Worm (Caenorhabditis elegans) whole organism, L4 larva: ENCODE measurements around the gene T05G5.1.

Source experiments
- F10B5.3 ChIP-seq: sonication (generic microtip); optimal IDR thresholded peaks from 2 replicates; lab custom pipeline; 2016; ENCODE audit warnings: mild to moderate bottlenecking, missing genetic modification characterization, missing compliant biosample characterization
- F26F4.8 ChIP-seq: fragments of 200-800 bp; sonication (Bioruptor generic); conservative IDR thresholded peaks from 2 replicates; pipeline ENCODE4 v1.3.6; 2022; ENCODE audit warnings: missing genetic modification characterization, missing compliant biosample characterization
- F37D6.2 ChIP-seq: sonication (generic microtip); optimal IDR thresholded peaks from 2 replicates; lab custom pipeline; 2016; ENCODE audit warnings: mild to moderate bottlenecking, missing genetic modification characterization, missing compliant biosample characterization
- F44E2.7 ChIP-seq: fragments of 200-800 bp; sonication (Bioruptor generic); IDR thresholded peaks from 2 replicates; pipeline ENCODE4 v2.1.2; 2022; ENCODE audit warnings: missing genetic modification characterization, missing compliant biosample characterization
- F49E8.2 ChIP-seq: sonication (generic microtip); optimal IDR thresholded peaks from 2 replicates; lab custom pipeline; 2016; ENCODE audit warnings: missing compliant biosample characterization, mild to moderate bottlenecking, missing genetic modification characterization, borderline replicate concordance
- T20F7.1 ChIP-seq: fragments of 200-800 bp; sonication (Bioruptor generic); optimal IDR thresholded peaks from 2 replicates; lab custom pipeline; 2018; ENCODE audit warnings: mild to moderate bottlenecking, missing genetic modification characterization, missing compliant biosample characterization
- T26A8.4 ChIP-seq: fragments of 200-800 bp; sonication (Bioruptor generic); IDR thresholded peaks from 2 replicates; pipeline ENCODE4 v1.3.6; 2022; ENCODE audit warnings: missing genetic modification characterization, missing compliant biosample characterization
- aha-1 ChIP-seq: fragments of 150-350 bp; peaks from one replicate; lab custom pipeline; 2014; ENCODE audit warnings: missing biosample characterization, missing genetic modification characterization
- ceh-28 ChIP-seq: fragments of 150-350 bp; optimal IDR thresholded peaks from 2 replicates; lab custom pipeline; 2014; ENCODE audit warnings: missing biosample characterization, missing genetic modification reagents, missing genetic modification characterization
- ceh-62 ChIP-seq: sonication (generic microtip); optimal IDR thresholded peaks from 2 replicates; lab custom pipeline; 2017; ENCODE audit warnings: missing biosample characterization, missing genetic modification characterization
- ceh-82 ChIP-seq: sonication (generic microtip); optimal IDR thresholded peaks from 2 replicates; lab custom pipeline; 2017; ENCODE audit warnings: missing biosample characterization, missing genetic modification characterization
- ctbp-1 ChIP-seq: fragments of 200-800 bp; sonication (Bioruptor generic); IDR thresholded peaks from 2 replicates; pipeline ENCODE4 v1.3.6; 2022; ENCODE audit warnings: missing genetic modification reagents, missing genetic modification characterization, missing compliant biosample characterization
- daf-19 ChIP-seq: fragments of 200-800 bp; sonication (Bioruptor generic); conservative IDR thresholded peaks from 2 replicates; pipeline ENCODE4 v1.3.6; 2022; ENCODE audit warnings: missing genetic modification characterization, missing compliant biosample characterization
- duxl-1 ChIP-seq: sonication (generic microtip); optimal IDR thresholded peaks from 2 replicates; lab custom pipeline; 2016; ENCODE audit warnings: mild to moderate bottlenecking, missing genetic modification characterization, moderate library complexity, missing compliant biosample characterization; ENCODE audit not compliant: poor library complexity
- egl-43 ChIP-seq: fragments of 200-800 bp; sonication (Bioruptor generic); IDR thresholded peaks from 2 replicates; pipeline ENCODE4 v1.3.6; 2022; ENCODE audit warnings: missing genetic modification reagents, missing genetic modification characterization, missing compliant biosample characterization
- fos-1 ChIP-seq: fragments of 150-350 bp; optimal IDR thresholded peaks from 2 replicates; lab custom pipeline; 2014; ENCODE audit warnings: missing biosample characterization, missing genetic modification characterization
- hif-1 ChIP-seq, 2 experiments: sonication (generic microtip); optimal IDR thresholded peaks; 2 replicates each; lab custom pipeline; 2016 to 2017; ENCODE audit warnings: missing compliant biosample characterization in 2 of 2, missing genetic modification characterization in 2 of 2, missing genetic modification reagents in 2 of 2, missing genotype in 2 of 2, mild to moderate bottlenecking in 1 of 2
- hlh-30 ChIP-seq: sonication (generic microtip); optimal IDR thresholded peaks from 2 replicates; lab custom pipeline; 2017; ENCODE audit warnings: antibody characterized with exemption, mild to moderate bottlenecking, missing genetic modification characterization, missing compliant biosample characterization; ENCODE audit not compliant: insufficient read depth
- lin-13 ChIP-seq: fragments of 150-350 bp; optimal IDR thresholded peaks from 2 replicates; lab custom pipeline; 2014; ENCODE audit warnings: missing biosample characterization, missing genetic modification reagents, missing genetic modification characterization
- lin-29 ChIP-seq: fragments of 200-800 bp; sonication (Bioruptor generic); IDR thresholded peaks from 2 replicates; pipeline ENCODE4 v1.3.6; 2022; ENCODE audit warnings: missing genetic modification reagents, missing genetic modification characterization, missing compliant biosample characterization
- lsy-2 ChIP-seq, 2 experiments: fragments of 150-350 bp in 1 of 2; sonication (generic microtip) in 1 of 2; optimal IDR thresholded peaks; 2 replicates each; lab custom pipeline; 2014 to 2017; ENCODE audit warnings: missing biosample characterization in 2 of 2, missing genetic modification characterization in 2 of 2
- madf-9 ChIP-seq: fragments of 200-800 bp; sonication (Bioruptor generic); conservative IDR thresholded peaks from 2 replicates; pipeline ENCODE4 v1.3.6; 2022; ENCODE audit warnings: missing genetic modification reagents, missing genetic modification characterization, missing compliant biosample characterization
- mdt-29 ChIP-seq: fragments of 200-800 bp; sonication (Bioruptor generic); IDR thresholded peaks from 2 replicates; pipeline ENCODE4 v1.3.6; 2022; ENCODE audit warnings: missing genetic modification reagents, missing genetic modification characterization, missing compliant biosample characterization
- mep-1 ChIP-seq: fragments of 150-350 bp; sonication (generic microtip); optimal IDR thresholded peaks from 3 replicates; lab custom pipeline; 2014; ENCODE audit warnings: missing biosample characterization, missing genetic modification characterization
- mes-2 ChIP-seq: sonication (generic microtip); optimal IDR thresholded peaks from 2 replicates; lab custom pipeline; 2016; ENCODE audit warnings: missing genotype, mild to moderate bottlenecking, missing genetic modification characterization, missing compliant biosample characterization; ENCODE audit not compliant: poor library complexity, severe bottlenecking
- nhr-102 ChIP-seq: sonication (generic microtip); optimal IDR thresholded peaks from 2 replicates; lab custom pipeline; 2016; ENCODE audit warnings: mild to moderate bottlenecking, missing genetic modification characterization, moderate library complexity, missing compliant biosample characterization
- nhr-25 ChIP-seq: sonication (generic microtip); optimal IDR thresholded peaks from 2 replicates; lab custom pipeline; 2017; ENCODE audit warnings: missing genetic modification characterization, mild to moderate bottlenecking, missing compliant biosample characterization, antibody characterized with exemption, moderate library complexity, borderline replicate concordance; ENCODE audit not compliant: insufficient read depth
- nhr-28 ChIP-seq: fragments of 150-350 bp; optimal IDR thresholded peaks from 2 replicates; lab custom pipeline; 2014; ENCODE audit warnings: missing biosample characterization, missing genetic modification characterization
- nhr-76 ChIP-seq: fragments of 150-350 bp; optimal IDR thresholded peaks from 2 replicates; lab custom pipeline; 2014; ENCODE audit warnings: missing biosample characterization, missing genetic modification characterization
- nhr-77 ChIP-seq: fragments of 150-350 bp; optimal IDR thresholded peaks from 2 replicates; lab custom pipeline; 2014; ENCODE audit warnings: missing biosample characterization, missing genetic modification characterization
- pha-4 ChIP-seq, 2 experiments: fragments of 150-350 bp in 1 of 2; fragments of 200-800 bp in 1 of 2; sonication (Bioruptor generic) in 1 of 2; IDR thresholded peaks in 1 of 2; optimal IDR thresholded peaks in 1 of 2; 2 replicates each; pipeline versions ENCODE4 v1.3.6 to Lab custom; 2014 to 2022; ENCODE audit warnings: missing genetic modification characterization in 2 of 2, missing genetic modification reagents in 2 of 2, missing biosample characterization in 1 of 2, missing compliant biosample characterization in 1 of 2
- php-3 ChIP-seq: fragments of 200-800 bp; sonication (Bioruptor generic); IDR thresholded peaks from 2 replicates; pipeline ENCODE4 v1.3.6; 2022; ENCODE audit warnings: missing genetic modification reagents, missing genetic modification characterization, missing compliant biosample characterization
- set-16 ChIP-seq: fragments of 200-800 bp; sonication (Bioruptor generic); IDR thresholded peaks from 2 replicates; pipeline ENCODE4 v1.3.6; 2022; ENCODE audit warnings: missing genetic modification reagents, missing genetic modification characterization, missing compliant biosample characterization
- spr-3 ChIP-seq: fragments of 200-800 bp; sonication (Bioruptor generic); optimal IDR thresholded peaks from 2 replicates; lab custom pipeline; 2018; ENCODE audit warnings: mild to moderate bottlenecking, missing genetic modification characterization, missing compliant biosample characterization
- tag-97 ChIP-seq: fragments of 200-800 bp; sonication (Bioruptor generic); IDR thresholded peaks from 2 replicates; pipeline ENCODE4 v1.3.6; 2022; ENCODE audit warnings: missing genetic modification characterization, missing compliant biosample characterization
- unc-62 ChIP-seq, 3 experiments: fragments of 150-350 bp in 1 of 3; sonication (generic microtip); optimal IDR thresholded peaks in 2 of 3; peaks in 1 of 3; 1 replicate in 1 of 3; 2 replicates in 2 of 3; lab custom pipeline; 2014 to 2017; ENCODE audit warnings: missing biosample characterization in 3 of 3, missing genetic modification characterization in 3 of 3, missing genetic modification reagents in 3 of 3, missing genotype in 1 of 3
- vab-7 ChIP-seq: fragments of 200-800 bp; sonication (Bioruptor generic); IDR thresholded peaks from 2 replicates; pipeline ENCODE4 v1.3.6; 2022; ENCODE audit warnings: missing genetic modification reagents, missing genetic modification characterization, missing compliant biosample characterization
- zip-2 ChIP-seq: fragments of 150-350 bp; optimal IDR thresholded peaks from 2 replicates; lab custom pipeline; 2014; ENCODE audit warnings: missing biosample characterization, missing genetic modification characterization
- ztf-11 ChIP-seq: fragments of 150-350 bp; optimal IDR thresholded peaks from 2 replicates; lab custom pipeline; 2014; ENCODE audit warnings: missing biosample characterization, missing genetic modification characterization

The T05G5.1 gene

DNA sequence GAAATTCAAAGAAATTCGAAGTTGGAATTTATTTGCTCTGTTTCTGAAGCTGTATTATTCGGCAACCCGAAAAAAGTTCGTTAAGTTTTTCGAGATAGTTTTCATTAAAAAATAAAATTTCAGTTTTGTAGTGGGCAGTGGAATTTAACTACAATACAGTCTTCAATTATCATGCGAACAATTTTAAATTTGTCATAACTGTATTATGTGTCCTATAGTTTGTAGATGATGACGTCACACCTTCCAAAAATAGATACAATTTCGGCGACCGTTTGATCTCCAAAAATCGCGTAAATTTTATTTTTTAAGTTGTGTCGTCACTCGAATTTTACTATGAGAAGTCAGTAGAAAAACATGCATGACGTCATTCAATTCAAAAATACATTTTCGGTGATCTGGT is 30.0 kb downstream of the T05G5.1 start:
- TF ChIP-seq php-3 (no peak), aha-1 (tag; lab: Kevin White, UChicago) (peak; percentile 84), nhr-28 (peak; percentile 51)

ce11 chrIII:9711163-9711562 is 32.0 kb downstream of the T05G5.1 start:
- TF ChIP-seq spr-3 (GFP tag; lab: Kevin White, UChicago): no peak
- no peak for TF ChIP-seq zip-2 (tag; lab: Kevin White, UChicago)
- TF ChIP-seq vab-7: no peak
- no peak for TF ChIP-seq F37D6.2
- TF ChIP-seq aha-1 (tag; lab: Kevin White, UChicago): peak; percentile 93

- TF ChIP-seq aha-1 (tag; lab: Kevin White, UChicago) (peak; percentile 75), unc-62 (GFP tag; optimal IDR thresholded peaks at IDR 0.05 in 1 of 2; lab: Kevin White, UChicago) (peak in 1 of 2 experiments; percentile 75), unc-62 (tag; optimal IDR thresholded peaks at IDR 0.05; lab: Kevin White, UChicago) (no peak), egl-43 (GFP tag; lab: Robert Waterston, UW) (no peak), lin-13 (GFP tag; lab: Kevin White, UChicago) (no peak)
Measured at ce11 chrIII:9705157-9705905, 37.8 kb downstream of the T05G5.1 start.

DNA sequence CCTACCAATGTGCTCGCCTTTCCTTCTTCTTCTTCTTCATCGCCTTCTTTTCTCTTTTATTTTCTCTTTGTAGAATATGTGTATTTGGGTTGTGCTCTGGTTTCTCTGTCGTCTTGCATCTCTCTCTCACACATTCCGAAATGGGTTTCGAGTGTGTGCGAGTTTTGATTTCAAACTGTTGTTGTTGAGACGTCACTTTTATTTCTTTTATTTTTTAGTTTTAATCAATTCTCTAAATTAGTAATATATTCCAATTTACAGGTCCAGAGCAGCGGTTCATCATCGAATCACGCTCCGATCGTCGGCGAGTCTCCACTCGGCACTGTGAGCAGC is 38.6 kb downstream of the T05G5.1 start:
- TF ChIP-seq ztf-11 (no peak), hlh-30 (tag; lab: Kevin White, UChicago) (peak; percentile 14), F44E2.7 (no peak), nhr-76 (tag; lab: Kevin White, UChicago) (no peak), mes-2 (tag; lab: Kevin White, UChicago) (peak; percentile 34), unc-62 (GFP tag; optimal IDR thresholded peaks at IDR 0.05 in 1 of 2; lab: Kevin White, UChicago) (peak in 1 of 2 experiments; percentile 62), unc-62 (tag; optimal IDR thresholded peaks at IDR 0.05; lab: Kevin White, UChicago) (no peak), T26A8.4 (GFP tag; lab: Robert Waterston, UW) (no peak)

- TF ChIP-seq F10B5.3: no peak
- TF ChIP-seq nhr-25 (tag; lab: Kevin White, UChicago): no peak
- TF ChIP-seq unc-62 (GFP tag; optimal IDR thresholded peaks at IDR 0.05 in 1 of 2; lab: Kevin White, UChicago): peak in 1 of 2 experiments; percentile 94
- no peak for TF ChIP-seq unc-62 (tag; optimal IDR thresholded peaks at IDR 0.05; lab: Kevin White, UChicago)
- TF ChIP-seq nhr-77 (tag; lab: Kevin White, UChicago): no peak
- no peak for TF ChIP-seq ceh-82 (tag; lab: Kevin White, UChicago)
- TF ChIP-seq fos-1 (tag; lab: Kevin White, UChicago): no peak
- TF ChIP-seq ceh-62 (tag; lab: Kevin White, UChicago): no peak
- no peak for TF ChIP-seq lin-29 (GFP tag; lab: Robert Waterston, UW)
- TF ChIP-seq mep-1 (tag; lab: Kevin White, UChicago): no peak
- TF ChIP-seq F49E8.2 (tag; lab: Kevin White, UChicago): no peak
- TF ChIP-seq lsy-2 (tag; optimal IDR thresholded peaks at IDR 0.05; lab: Kevin White, UChicago): peak in 1 of 2 experiments; percentile 11
- no peak for TF ChIP-seq ceh-28 (tag; lab: Kevin White, UChicago)
- TF ChIP-seq T20F7.1: no peak
- TF ChIP-seq nhr-102: no peak
- no peak for TF ChIP-seq F26F4.8 (GFP tag; lab: Robert Waterston, UW)
- TF ChIP-seq madf-9 (GFP tag; lab: Robert Waterston, UW): no peak
- no peak for TF ChIP-seq duxl-1 (tag; lab: Kevin White, UChicago)
- TF ChIP-seq mdt-29 (GFP tag; lab: Robert Waterston, UW): no peak
- TF ChIP-seq pha-4 (GFP tag; IDR thresholded peaks at IDR 0.05; lab: Robert Waterston, UW): no peak
- no peak for TF ChIP-seq pha-4 (tag; optimal IDR thresholded peaks at IDR 0.05; lab: Kevin White, UChicago)
- peak in 1 of 2 experiments; percentile 32 for TF ChIP-seq hif-1 (tag; optimal IDR thresholded peaks at IDR 0.05; lab: Kevin White, UChicago)
- no peak for TF ChIP-seq tag-97 (GFP tag; lab: Robert Waterston, UW)
- no peak for TF ChIP-seq daf-19 (GFP tag; lab: Robert Waterston, UW)
- TF ChIP-seq set-16 (GFP tag; lab: Robert Waterston, UW): peak; percentile 26; the same call in 1 of the 2 replicates
- TF ChIP-seq ctbp-1 (GFP tag; lab: Robert Waterston, UW): peak; percentile 64; the same call in 1 of the 2 replicates
Measured at ce11 chrIII:9703747-9704605, 39.2 kb downstream of the T05G5.1 start.
